Fruit fly (Drosophila melanogaster) whole organism, wandering third instar larva: Measurements from ENCODE around the gene CG32236.

Source experiments
- Abd-B ChIP-seq: fragments of >200 bp; optimal IDR thresholded peaks from 2 replicates; lab custom pipeline; 2017; ENCODE audit warnings: missing biosample characterization, missing genetic modification characterization
- CG32264 ChIP-seq: fragments of 200-800 bp; sonication (Bioruptor generic); optimal IDR thresholded peaks from 2 replicates; lab custom pipeline; 2016; ENCODE audit warnings: missing biosample characterization, missing genetic modification characterization
- CG9705 ChIP-seq: fragments of 200-800 bp; sonication (Bioruptor generic); optimal IDR thresholded peaks from 2 replicates; lab custom pipeline; 2018; ENCODE audit warnings: missing biosample characterization, mild to moderate bottlenecking, missing genetic modification characterization
- CrebA ChIP-seq: fragments of 200-800 bp; sonication (Bioruptor generic); optimal IDR thresholded peaks from 2 replicates; lab custom pipeline; 2016; ENCODE audit warnings: missing biosample characterization, mild to moderate bottlenecking, missing genetic modification characterization, borderline replicate concordance
- Dfd ChIP-seq: fragments of >200 bp; optimal IDR thresholded peaks from 2 replicates; lab custom pipeline; 2017; ENCODE audit warnings: missing biosample characterization, missing genetic modification characterization
- Dif ChIP-seq: fragments of 200-275, 200-300 bp; sonication (Bioruptor generic); optimal IDR thresholded peaks from 2 replicates; lab custom pipeline; 2018; ENCODE audit warnings: missing biosample characterization, missing genetic modification characterization; ENCODE audit not compliant: partially characterized antibody
- GATAd ChIP-seq: sonication (Bioruptor generic); optimal IDR thresholded peaks from 2 replicates; lab custom pipeline; 2016; ENCODE audit warnings: missing biosample characterization, missing genetic modification characterization
- HLH106 ChIP-seq: fragments of 200-800 bp; optimal IDR thresholded peaks from 3 replicates; lab custom pipeline; 2019; ENCODE audit warnings: missing biosample characterization, mild to moderate bottlenecking, missing genetic modification characterization, moderate library complexity
- Hnf4 ChIP-seq: fragments of 200-800 bp; sonication (Bioruptor generic); optimal IDR thresholded peaks from 2 replicates; lab custom pipeline; 2016; ENCODE audit warnings: missing biosample characterization, mild to moderate bottlenecking, missing genetic modification characterization
- Hr78 ChIP-seq: fragments of >200 bp; optimal IDR thresholded peaks from 2 replicates; lab custom pipeline; 2017; ENCODE audit warnings: missing biosample characterization, missing genetic modification characterization
- Hr83 ChIP-seq: fragments of 200-300 bp; sonication (Bioruptor generic); optimal IDR thresholded peaks from 2 replicates; lab custom pipeline; 2016; ENCODE audit warnings: missing biosample characterization, mild to moderate bottlenecking, missing genetic modification characterization, moderate library complexity; ENCODE audit not compliant: poor library complexity, severe bottlenecking
- Jra ChIP-seq: sonication (Bioruptor generic); optimal IDR thresholded peaks from 2 replicates; lab custom pipeline; 2016; ENCODE audit warnings: missing biosample characterization, missing genetic modification characterization
- Mio ChIP-seq: sonication (Bioruptor generic); optimal IDR thresholded peaks from 2 replicates; lab custom pipeline; 2016; ENCODE audit warnings: missing biosample characterization, missing genetic modification characterization
- N ChIP-seq: fragments of >200 bp; optimal IDR thresholded peaks from 2 replicates; lab custom pipeline; 2018; ENCODE audit warnings: missing biosample characterization, missing external identifiers, missing genetic modification characterization
- OdsH ChIP-seq: fragments of 200-800 bp; sonication (Bioruptor generic); optimal IDR thresholded peaks from 2 replicates; lab custom pipeline; 2016; ENCODE audit warnings: missing biosample characterization, mild to moderate bottlenecking, missing genetic modification characterization
- Rel ChIP-seq, 2 experiments: fragments of 200-800 bp; sonication (Bioruptor generic) in 1 of 2; optimal IDR thresholded peaks; 2 replicates in 1 of 2; 3 replicates in 1 of 2; lab custom pipeline; 2016 to 2019; ENCODE audit warnings: mild to moderate bottlenecking in 2 of 2, missing biosample characterization in 2 of 2, missing genetic modification characterization in 2 of 2, moderate library complexity in 1 of 2
- Sp1 ChIP-seq: fragments of 200-800 bp; sonication (Bioruptor generic); optimal IDR thresholded peaks from 3 replicates; lab custom pipeline; 2019; ENCODE audit warnings: missing biosample characterization, mild to moderate bottlenecking, missing genetic modification characterization, moderate library complexity
- Vsx2 ChIP-seq: fragments of 200-300, 225-300 bp; sonication (Bioruptor generic); optimal IDR thresholded peaks from 2 replicates; lab custom pipeline; 2018; ENCODE audit warnings: missing biosample characterization, missing genetic modification characterization; ENCODE audit not compliant: partially characterized antibody
- br ChIP-seq: fragments of 200-800 bp; sonication (Bioruptor generic); optimal IDR thresholded peaks from 2 replicates; lab custom pipeline; 2016; ENCODE audit warnings: missing biosample characterization, missing genetic modification characterization
- brk ChIP-seq: fragments of 200-800 bp; sonication (Bioruptor generic); optimal IDR thresholded peaks from 2 replicates; lab custom pipeline; 2016; ENCODE audit warnings: missing biosample characterization, mild to moderate bottlenecking, missing genetic modification characterization
- dl ChIP-seq, 2 experiments: fragments of 175-275, 200-275 bp in 1 of 2; fragments of 200-275 bp in 1 of 2; sonication (Bioruptor generic); optimal IDR thresholded peaks; lab custom pipeline; 2018; ENCODE audit warnings: mild to moderate bottlenecking in 2 of 2, missing biosample characterization in 2 of 2, missing genetic modification characterization in 2 of 2, moderate library complexity in 2 of 2; ENCODE audit not compliant: partially characterized antibody in 2 of 2, insufficient read depth in 1 of 2
- dmrt93B ChIP-seq: fragments of 200-800 bp; sonication (Bioruptor generic); optimal IDR thresholded peaks from 2 replicates; lab custom pipeline; 2018; ENCODE audit warnings: missing biosample characterization, mild to moderate bottlenecking, missing genetic modification characterization
- dsf ChIP-seq: sonication (Bioruptor generic); optimal IDR thresholded peaks from 2 replicates; lab custom pipeline; 2016; ENCODE audit warnings: missing biosample characterization, missing genetic modification characterization, borderline replicate concordance
- ey ChIP-seq: fragments of 200-800 bp; sonication (Bioruptor generic); optimal IDR thresholded peaks from 2 replicates; lab custom pipeline; 2016; ENCODE audit warnings: missing biosample characterization, missing genetic modification characterization
- foxo ChIP-seq, 2 experiments: fragments of 200-800 bp; sonication (Bioruptor generic); optimal IDR thresholded peaks; 2 replicates in 1 of 2; 3 replicates in 1 of 2; lab custom pipeline; 2016 to 2017; ENCODE audit warnings: missing biosample characterization in 2 of 2, missing genetic modification characterization in 2 of 2
- fru ChIP-seq: fragments of 200-800 bp; sonication (Bioruptor generic); optimal IDR thresholded peaks from 3 replicates; lab custom pipeline; 2016; ENCODE audit warnings: missing biosample characterization, mild to moderate bottlenecking, missing genetic modification characterization
- h ChIP-seq: fragments of 200-800 bp; sonication (Bioruptor generic); optimal IDR thresholded peaks from 3 replicates; lab custom pipeline; 2016; ENCODE audit warnings: missing biosample characterization, mild to moderate bottlenecking, missing genetic modification characterization
- jim ChIP-seq: fragments of 175-275, 200-325 bp; sonication (Bioruptor generic); optimal IDR thresholded peaks from 2 replicates; lab custom pipeline; 2016; ENCODE audit warnings: missing biosample characterization, mild to moderate bottlenecking, missing genetic modification characterization
- lola ChIP-seq: fragments of >200 bp; optimal IDR thresholded peaks from 2 replicates; lab custom pipeline; 2017; ENCODE audit warnings: missing biosample characterization, missing genetic modification characterization
- pan ChIP-seq: fragments of >200 bp; optimal IDR thresholded peaks from 2 replicates; lab custom pipeline; 2017
- psq ChIP-seq: fragments of 200-800 bp; sonication (Bioruptor generic); optimal IDR thresholded peaks from 3 replicates; lab custom pipeline; 2017; ENCODE audit warnings: missing biosample characterization, mild to moderate bottlenecking, missing genetic modification characterization, moderate library complexity
- rgr ChIP-seq: fragments of 200-800 bp; sonication (Bioruptor generic); optimal IDR thresholded peaks from 3 replicates; lab custom pipeline; 2016; ENCODE audit warnings: missing biosample characterization, mild to moderate bottlenecking, missing genetic modification characterization
- sage ChIP-seq: fragments of 200-800 bp; sonication (Bioruptor generic); optimal IDR thresholded peaks from 2 replicates; lab custom pipeline; 2016; ENCODE audit warnings: missing biosample characterization, mild to moderate bottlenecking, missing genetic modification characterization
- sv ChIP-seq: fragments of 200-800 bp; sonication (Bioruptor generic); optimal IDR thresholded peaks from 3 replicates; lab custom pipeline; 2016; ENCODE audit warnings: missing biosample characterization, missing genetic modification characterization
- tai ChIP-seq: sonication (Bioruptor generic); optimal IDR thresholded peaks from 2 replicates; lab custom pipeline; 2016; ENCODE audit warnings: missing biosample characterization, missing genetic modification characterization
- usp ChIP-seq: fragments of >200 bp; optimal IDR thresholded peaks from 2 replicates; lab custom pipeline; 2017; ENCODE audit warnings: missing biosample characterization, missing genetic modification characterization
- woc ChIP-seq: sonication (Bioruptor generic); optimal IDR thresholded peaks from 2 replicates; lab custom pipeline; 2016; ENCODE audit warnings: missing biosample characterization, mild to moderate bottlenecking, missing genetic modification characterization

CG32236 gene

DNA sequence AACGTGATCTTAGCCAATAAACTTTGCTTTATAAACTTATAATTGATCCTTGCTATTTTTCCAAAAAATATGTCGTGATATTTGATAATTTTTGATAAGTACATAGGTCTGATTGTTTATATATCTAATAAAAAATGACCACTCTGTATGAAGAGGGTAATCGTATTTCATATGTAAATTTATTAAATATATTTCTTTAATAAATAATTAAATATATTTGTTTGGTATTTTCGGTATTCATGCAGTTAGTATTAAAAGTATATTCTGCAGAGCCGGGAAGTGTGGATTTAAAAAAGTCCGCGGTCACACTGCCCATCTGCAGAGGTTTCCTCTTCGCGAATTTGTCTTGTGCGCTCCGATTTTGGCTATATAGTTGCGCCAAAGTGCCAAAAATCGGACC lies 40.8 kb downstream of the CG32236 start, which contains the start of gene HDAC1:
Gene HDAC1 (plus strand): TSS at position 301 of the 400 bp plus-strand sequence.
- TF ChIP-seq CrebA (no peak), br (no peak), Abd-B (GFP tag; lab: Kevin White, UChicago) (no peak)

DNA sequence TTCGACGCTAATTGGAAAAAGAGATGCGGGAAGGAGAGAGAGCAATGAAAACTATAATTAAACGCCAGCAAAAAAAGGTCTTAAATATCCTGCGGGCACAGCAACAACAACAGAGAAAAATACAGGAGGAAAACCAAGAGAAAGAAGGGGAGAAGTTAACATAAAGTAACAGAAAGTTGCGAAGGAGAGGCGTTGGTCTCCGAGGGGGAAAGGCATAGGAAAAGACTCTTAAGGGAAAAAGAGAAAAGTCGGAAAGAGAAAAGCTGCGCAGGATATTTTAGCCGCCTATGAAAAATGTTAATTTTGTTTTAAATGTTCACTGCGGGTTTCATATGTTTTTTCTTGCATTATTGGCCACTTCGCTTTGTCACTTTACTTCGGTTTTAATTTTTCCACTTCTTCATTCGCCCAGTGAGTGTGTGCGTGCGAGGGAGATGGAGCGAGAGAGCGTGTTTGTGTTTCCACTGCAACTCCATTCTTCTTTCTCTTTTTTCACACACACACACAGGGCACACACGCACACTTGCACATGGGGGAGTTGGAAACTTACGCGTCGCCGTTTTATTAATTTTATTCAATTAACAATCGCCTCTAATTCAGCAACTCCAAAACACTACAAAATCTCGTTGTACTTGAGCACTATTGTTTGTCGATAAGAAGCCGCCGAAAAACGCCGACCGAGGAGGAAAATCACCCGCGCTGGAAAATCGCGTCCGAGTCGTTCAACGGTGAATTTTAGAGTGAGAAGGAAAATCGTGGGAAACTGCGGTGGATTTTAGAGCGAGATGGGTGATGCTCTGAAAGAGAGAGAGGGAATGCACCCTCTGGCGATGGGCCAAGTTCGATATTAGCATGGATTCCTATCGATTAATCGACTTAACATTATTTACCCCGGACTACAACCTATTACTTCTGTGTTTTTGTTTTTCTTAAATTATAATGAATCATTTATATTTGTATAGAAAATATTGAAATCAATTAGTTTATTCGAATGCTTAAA lies 41.5 kb downstream of the CG32236 start, which contains the start of gene Src64B:
Gene Src64B (minus strand): TSS at position 810 of the 1,000 bp plus-strand sequence.
- TF ChIP-seq rgr (GFP tag; lab: Kevin White, UChicago) (peak; percentile 43), brk (GFP tag; lab: Kevin White, UChicago) (peak; percentile 50), woc (peak; percentile 14), CrebA (no peak), br (peak; percentile 36), Jra (no peak), Rel (GFP tag; optimal IDR thresholded peaks at IDR 0.05; lab: Kevin White, UChicago) (no peak), Rel (tag; optimal IDR thresholded peaks at IDR 0.05; lab: Kevin White, UChicago) (peak; percentile 97), Dfd (GFP tag; lab: Kevin White, UChicago) (peak; percentile 26), OdsH (no peak), pan (lab: Kevin White, UChicago) (no peak), foxo (GFP tag; optimal IDR thresholded peaks at IDR 0.05; lab: Kevin White, UChicago) (peak in 1 of 2 experiments; percentile 4), lola (no peak), psq (peak; percentile 95), sv (peak; percentile 27), dsf (GFP tag; lab: Kevin White, UChicago) (no peak), CG32264 (GFP tag; lab: Kevin White, UChicago) (no peak), Dif (GFP tag; lab: Kevin White, UChicago) (no peak), usp (GFP tag; lab: Kevin White, UChicago) (no peak), Hr78 (GFP tag; lab: Kevin White, UChicago) (no peak), fru (peak; percentile 75), GATAd (GFP tag; lab: Kevin White, UChicago) (no peak), dl (GFP tag; optimal IDR thresholded peaks at IDR 0.05; lab: Kevin White, UChicago; ENCODE audit: insufficient read depth in 1 of 2, partially characterized antibody in 2 of 2) (no peak), Hnf4 (GFP tag; lab: Kevin White, UChicago) (no peak), N (GFP tag; lab: Kevin White, UChicago) (peak; percentile 8), Sp1 (GFP tag; lab: Kevin White, UChicago) (peak; percentile 37), ey (GFP tag; lab: Kevin White, UChicago) (no peak), h (GFP tag; lab: Kevin White, UChicago) (peak; percentile 16), HLH106 (tag; lab: Kevin White, UChicago) (peak; percentile 15)

DNA sequence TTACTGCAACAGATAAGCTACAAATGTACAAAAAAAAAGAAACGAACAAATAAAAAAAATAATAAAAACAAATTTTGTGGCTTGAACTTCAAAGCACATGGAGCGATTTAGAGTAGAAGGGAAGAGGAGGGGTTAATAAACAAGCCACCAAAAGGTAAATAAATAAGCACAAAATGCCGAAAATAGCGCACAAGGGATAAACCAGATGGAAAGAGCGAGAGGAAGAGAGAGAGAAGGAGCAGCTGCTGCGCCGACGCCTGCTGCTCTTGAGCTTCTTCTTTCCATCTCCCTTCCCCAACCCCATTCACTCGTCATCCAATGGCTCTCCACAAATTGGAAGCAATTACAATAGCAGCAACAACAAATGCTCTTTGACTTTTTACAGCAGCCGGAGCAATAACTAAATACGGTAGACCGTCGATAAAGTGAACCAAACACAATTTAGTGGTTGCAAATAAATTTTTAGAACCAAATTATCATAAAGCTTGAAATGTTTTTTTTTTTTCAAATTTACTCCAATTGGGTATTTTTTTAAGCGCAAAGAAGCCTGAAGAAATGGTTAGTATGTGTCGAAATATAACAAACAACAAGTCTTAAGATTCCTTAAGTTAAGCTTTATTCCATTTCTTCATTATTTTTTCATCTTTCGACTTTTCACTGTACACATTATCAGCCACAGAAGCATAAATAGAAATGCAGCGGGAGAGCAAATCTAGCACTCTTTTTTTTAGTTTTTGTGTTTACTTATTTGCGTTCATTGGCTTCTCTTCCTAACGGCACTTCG lies 42.6 kb downstream of the CG32236 start:
- TF ChIP-seq pan (lab: Kevin White, UChicago) (no peak), rgr (GFP tag; lab: Kevin White, UChicago) (peak; percentile 40), jim (GFP tag; lab: Kevin White, UChicago) (no peak), psq (peak; percentile 81), CrebA (no peak), lola (no peak), sage (GFP tag; lab: Kevin White, UChicago) (no peak), Hr78 (GFP tag; lab: Kevin White, UChicago) (no peak), Rel (GFP tag; optimal IDR thresholded peaks at IDR 0.05; lab: Kevin White, UChicago) (no peak), Rel (tag; optimal IDR thresholded peaks at IDR 0.05; lab: Kevin White, UChicago) (no peak), Hr83 (GFP tag; lab: Kevin White, UChicago) (no peak), Hnf4 (GFP tag; lab: Kevin White, UChicago) (peak; percentile 20), fru (peak; percentile 63), OdsH (peak; percentile 42), usp (GFP tag; lab: Kevin White, UChicago) (no peak), ey (GFP tag; lab: Kevin White, UChicago) (peak; percentile 74), Sp1 (GFP tag; lab: Kevin White, UChicago) (peak; percentile 44), Vsx2 (peak; percentile 61), Mio (no peak), Jra (no peak), CG32264 (GFP tag; lab: Kevin White, UChicago) (no peak), dsf (GFP tag; lab: Kevin White, UChicago) (no peak), h (GFP tag; lab: Kevin White, UChicago) (peak; percentile 73), Dif (GFP tag; lab: Kevin White, UChicago) (peak; percentile 50), brk (GFP tag; lab: Kevin White, UChicago) (no peak), GATAd (GFP tag; lab: Kevin White, UChicago) (no peak), foxo (GFP tag; optimal IDR thresholded peaks at IDR 0.05; lab: Kevin White, UChicago) (peak in 1 of 2 experiments; percentile 65), sv (peak; percentile 86), CG9705 (GFP tag; lab: Kevin White, UChicago) (no peak), Abd-B (GFP tag; lab: Kevin White, UChicago) (no peak), dmrt93B (GFP tag; lab: Kevin White, UChicago) (no peak), Dfd (GFP tag; lab: Kevin White, UChicago) (no peak), woc (peak; percentile 60), tai (GFP tag; lab: Kevin White, UChicago) (no peak)
